Fruit fly (Drosophila melanogaster) S2 (cell line): Measurements from ENCODE around the gene CG31550.

ENCODE experiments used
- CG8478 ChIP-seq: fragments of >200 bp; optimal IDR thresholded peaks from 2 replicates; lab custom pipeline; 2018
- CTCF ChIP-seq, 2 experiments: fragments of >200 bp; optimal IDR thresholded peaks; 2 replicates each; lab custom pipeline; 2018

DNA sequence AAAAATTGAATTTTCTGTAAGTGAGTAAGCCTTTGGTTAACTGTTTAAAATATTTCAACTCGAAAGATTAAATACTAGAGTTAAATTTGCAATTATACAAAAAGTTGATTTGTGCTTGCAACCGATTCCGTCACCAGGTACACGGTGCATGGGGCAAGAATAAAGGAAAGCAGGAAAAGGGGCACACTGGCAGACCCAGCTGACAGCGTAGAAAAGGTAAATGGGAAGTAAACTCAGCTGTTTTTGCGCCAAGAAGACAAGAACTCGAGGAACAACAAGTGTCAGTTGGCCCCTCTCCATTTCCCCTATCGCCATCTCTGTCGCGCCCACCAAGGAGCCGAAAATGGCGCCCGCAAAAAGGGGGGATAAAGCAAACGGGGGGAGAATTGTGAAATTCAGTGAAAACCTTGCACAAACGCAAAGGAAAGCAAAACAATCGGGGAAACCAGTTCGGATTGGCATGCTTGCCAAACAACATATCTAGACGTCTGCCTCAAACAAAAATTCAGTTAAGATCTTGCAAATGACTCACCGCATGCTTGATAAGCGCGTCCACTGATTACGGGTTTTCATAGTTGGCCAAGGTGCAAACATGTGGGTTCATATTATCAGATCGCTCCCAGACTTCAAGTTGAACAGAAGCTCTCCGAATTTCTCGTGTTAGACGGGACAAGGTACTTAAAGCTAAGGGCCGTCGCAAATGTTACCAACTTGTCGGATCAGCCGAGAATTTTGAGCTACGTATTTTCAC, 22.0 kb upstream of the CG31550 start:
- TF ChIP-seq CTCF (optimal IDR thresholded peaks at IDR 0.05; lab: Kevin White, UChicago) (no peak), CG8478 (lab: Kevin White, UChicago) (no peak)
